Worm (Caenorhabditis elegans): Measurements from ENCODE around the gene str-135.

DNA sequence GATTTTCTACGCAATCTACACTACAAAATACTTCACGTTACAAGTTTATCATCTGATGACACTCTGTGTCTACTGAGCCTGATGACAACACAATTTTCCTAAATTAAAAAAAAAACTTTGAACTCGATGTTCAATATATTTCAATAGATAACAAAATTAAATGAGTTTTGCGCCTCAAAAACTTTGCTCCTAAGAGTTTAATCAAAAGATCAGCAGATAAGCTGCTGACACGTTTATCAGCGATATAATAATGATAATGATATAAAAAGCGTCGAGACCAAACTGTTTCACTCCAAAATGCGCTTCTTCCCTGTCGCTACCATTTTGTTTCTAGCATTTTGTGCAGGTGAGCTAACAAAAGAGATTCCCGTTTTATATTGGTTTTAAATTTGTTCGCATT lies 27.0 kb upstream of the str-135 start, which contains the start of gene clec-218:
- TF ChIP-seq R02D3.7 (tag; optimal IDR thresholded peaks at IDR 0.05), result no peak
- no peak for TF ChIP-seq nhr-237 (tag; optimal IDR thresholded peaks at IDR 0.05)
- TF ChIP-seq nhr-11 (tag; optimal IDR thresholded peaks at IDR 0.05), result no peak
- TF ChIP-seq T26A8.4 (GFP tag; IDR thresholded peaks at IDR 0.05), result no peak
- no peak for TF ChIP-seq sdz-12 (GFP tag; optimal IDR thresholded peaks at IDR 0.05)

Measured in whole organism, L4 larva.